Worm (Caenorhabditis elegans): Measurements from ENCODE around the gene ddn-2.

DNA sequence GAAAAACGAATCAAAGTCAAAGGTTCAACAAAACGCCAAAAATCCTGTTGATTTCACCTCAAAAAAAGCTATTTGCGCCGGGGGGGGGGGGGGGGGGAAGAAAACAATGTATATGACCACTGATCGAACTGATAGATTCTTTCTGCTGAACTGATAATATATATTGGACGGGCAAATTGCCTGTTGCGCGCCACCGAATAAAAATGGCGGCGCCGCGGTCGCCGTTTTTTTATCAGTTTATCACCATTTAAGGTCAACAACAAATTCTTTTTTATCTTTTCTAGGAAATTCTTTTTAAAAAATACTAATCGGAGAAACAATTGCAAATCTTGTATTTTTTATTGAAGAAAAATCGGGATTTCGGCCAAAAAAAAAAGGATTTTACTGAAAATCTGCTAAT lies 29.1 kb upstream of the ddn-2 start:
- TF ChIP-seq T22C8.4 (GFP tag; IDR thresholded peaks at IDR 0.05), result no peak
- TF ChIP-seq ztf-23 (GFP tag; IDR thresholded peaks at IDR 0.05), result no peak
- TF ChIP-seq flt-1 (GFP tag; IDR thresholded peaks at IDR 0.05), result no peak
- no peak for TF ChIP-seq ref-1 (GFP tag; conservative IDR thresholded peaks at IDR 0.05)
- TF ChIP-seq med-1 (GFP tag; optimal IDR thresholded peaks at IDR 0.05; ENCODE audit: insufficient read depth), result no peak
